Fruit fly (Drosophila melanogaster) whole organism, embryonic: ENCODE measurements around the gene Cpr65Au.

ENCODE experiments used
- Ada2b ChIP-seq: fragments of 200-800 bp; sonication (Bioruptor generic); IDR thresholded peaks from 2 replicates; pipeline ENCODE4 v1.3.6; 2022; ENCODE audit warnings: missing biosample characterization, missing genetic modification characterization
- CG10366 ChIP-seq: fragments of 200-800 bp; sonication (Bioruptor generic); IDR thresholded peaks from 2 replicates; pipeline ENCODE4 v1.3.6; 2022; ENCODE audit warnings: missing biosample characterization, missing genetic modification characterization
- CG10565 ChIP-seq: fragments of 200-800 bp; sonication (Bioruptor generic); optimal IDR thresholded peaks from 3 replicates; lab custom pipeline; 2016; ENCODE audit warnings: missing biosample characterization, mild to moderate bottlenecking, missing genetic modification characterization
- CG10979 ChIP-seq: fragments of 200-800 bp; sonication (Bioruptor generic); optimal IDR thresholded peaks from 2 replicates; lab custom pipeline; 2018; ENCODE audit warnings: missing biosample characterization, mild to moderate bottlenecking, missing genetic modification characterization, moderate library complexity
- CG12104 ChIP-seq: fragments of 200-800 bp; sonication (Bioruptor generic); optimal IDR thresholded peaks from 3 replicates; lab custom pipeline; 2016; ENCODE audit warnings: missing biosample characterization, missing genetic modification characterization
- CG14014 ChIP-seq: fragments of 200-800 bp; sonication (Bioruptor generic); IDR thresholded peaks from 2 replicates; pipeline ENCODE4 v1.3.6; 2022; ENCODE audit warnings: missing biosample characterization, missing genetic modification characterization
- CG14860 ChIP-seq: fragments of 200-800 bp; sonication (Bioruptor generic); IDR thresholded peaks from 3 replicates; pipeline ENCODE4 v1.3.6; 2022; ENCODE audit warnings: missing biosample characterization, missing genetic modification characterization; ENCODE audit not compliant: partially characterized antibody
- CG1602 ChIP-seq: fragments of 200-800 bp; sonication (Bioruptor generic); optimal IDR thresholded peaks from 3 replicates; lab custom pipeline; 2016; ENCODE audit warnings: missing biosample characterization, missing genetic modification characterization
- CG16779 ChIP-seq: fragments of 200-800 bp; sonication (Bioruptor generic); IDR thresholded peaks from 2 replicates; pipeline ENCODE4 v1.3.6; 2022; ENCODE audit warnings: missing biosample characterization, missing genetic modification characterization
- CG17385 ChIP-seq: fragments of 200-800 bp; sonication (Bioruptor generic); optimal IDR thresholded peaks from 3 replicates; lab custom pipeline; 2018; ENCODE audit warnings: missing biosample characterization, mild to moderate bottlenecking, missing genetic modification characterization
- CG2712 ChIP-seq: fragments of 200-800 bp; optimal IDR thresholded peaks from 3 replicates; lab custom pipeline; 2019; ENCODE audit warnings: missing biosample characterization, mild to moderate bottlenecking, missing genetic modification characterization, moderate library complexity
- CG3847 ChIP-seq: fragments of 200-800 bp; sonication (Bioruptor generic); IDR thresholded peaks from 2 replicates; pipeline ENCODE4 v1.3.6; 2022; ENCODE audit warnings: missing biosample characterization, missing genetic modification characterization
- CG6175 ChIP-seq: fragments of 200-800 bp; sonication (Bioruptor generic); IDR thresholded peaks from 3 replicates; pipeline ENCODE4 v1.3.6; 2022; ENCODE audit warnings: missing biosample characterization, missing genetic modification characterization
- CG6765 ChIP-seq: fragments of 200-800 bp; sonication (Bioruptor generic); optimal IDR thresholded peaks from 3 replicates; lab custom pipeline; 2017; ENCODE audit warnings: missing biosample characterization, mild to moderate bottlenecking, missing genetic modification characterization
- CG7987 ChIP-seq: fragments of 200-800 bp; sonication (Bioruptor generic); optimal IDR thresholded peaks from 2 replicates; lab custom pipeline; 2018; ENCODE audit warnings: missing biosample characterization, mild to moderate bottlenecking, missing genetic modification characterization, moderate library complexity
- CG8388 ChIP-seq: fragments of 200-800 bp; sonication (Bioruptor generic); optimal IDR thresholded peaks from 2 replicates; lab custom pipeline; 2019; ENCODE audit warnings: missing biosample characterization, mild to moderate bottlenecking, missing genetic modification characterization, moderate library complexity
- CG8924 ChIP-seq: fragments of 200-800 bp; optimal IDR thresholded peaks from 3 replicates; lab custom pipeline; 2019; ENCODE audit warnings: missing biosample characterization, mild to moderate bottlenecking, missing genetic modification characterization, moderate library complexity
- CoRest ChIP-seq: fragments of 200-800 bp; sonication (Bioruptor generic); optimal IDR thresholded peaks from 3 replicates; lab custom pipeline; 2018; ENCODE audit warnings: missing biosample characterization, mild to moderate bottlenecking, missing genetic modification characterization, moderate library complexity
- CrebB ChIP-seq: fragments of 200-800 bp; sonication (Bioruptor generic); optimal IDR thresholded peaks from 3 replicates; lab custom pipeline; 2018; ENCODE audit warnings: missing biosample characterization, mild to moderate bottlenecking, missing genetic modification characterization
- Dp ChIP-seq: fragments of 200-800 bp; sonication (Bioruptor generic); optimal IDR thresholded peaks from 2 replicates; lab custom pipeline; 2018; ENCODE audit warnings: missing biosample characterization, mild to moderate bottlenecking, missing genetic modification characterization, moderate library complexity
- Dref ChIP-seq: fragments of 200-800 bp; sonication (Bioruptor generic); IDR thresholded peaks from 2 replicates; pipeline ENCODE4 v1.3.6; 2022; ENCODE audit warnings: missing biosample characterization, missing genetic modification characterization
- Hr78 ChIP-seq, 2 experiments: fragments of 200-800 bp in 1 of 2; fragments of >200 bp in 1 of 2; sonication (Bioruptor generic) in 1 of 2; optimal IDR thresholded peaks; 2 replicates each; lab custom pipeline; 2017 to 2019; ENCODE audit warnings: missing biosample characterization in 2 of 2, missing genetic modification characterization in 2 of 2, mild to moderate bottlenecking in 1 of 2, moderate library complexity in 1 of 2
- Meics ChIP-seq: fragments of 200-800 bp; sonication (Bioruptor generic); optimal IDR thresholded peaks from 2 replicates; lab custom pipeline; 2017; ENCODE audit warnings: missing biosample characterization, mild to moderate bottlenecking, missing genetic modification characterization
- Mes4 ChIP-seq: fragments of 200-800 bp; sonication (Bioruptor generic); optimal IDR thresholded peaks from 2 replicates; lab custom pipeline; 2016; ENCODE audit warnings: missing biosample characterization, missing genetic modification characterization
- Mrtf ChIP-seq: fragments of 200-800 bp; sonication (Bioruptor generic); IDR thresholded peaks from 3 replicates; pipeline ENCODE4 v1.3.6; 2022; ENCODE audit warnings: missing biosample characterization, missing genetic modification characterization
- NC2β ChIP-seq: fragments of 200-800 bp; sonication (Bioruptor generic); optimal IDR thresholded peaks from 2 replicates; lab custom pipeline; 2016; ENCODE audit warnings: missing biosample characterization, missing genetic modification characterization
- Nf-YA ChIP-seq: fragments of 200-800 bp; sonication (Bioruptor generic); IDR thresholded peaks from 2 replicates; pipeline ENCODE4 v1.3.6; 2022; ENCODE audit warnings: missing biosample characterization, missing genetic modification characterization
- Oaz ChIP-seq: fragments of 200-800 bp; sonication (Bioruptor generic); IDR thresholded peaks from 2 replicates; pipeline ENCODE4 v1.3.6; 2022; ENCODE audit warnings: missing biosample characterization, missing genetic modification characterization
- Vsx1 ChIP-seq: fragments of 200-800 bp; sonication (Bioruptor generic); optimal IDR thresholded peaks from 2 replicates; lab custom pipeline; 2017; ENCODE audit warnings: missing biosample characterization, mild to moderate bottlenecking, missing genetic modification characterization, missing genetic modification reagents
- bab2 ChIP-seq: fragments of 200-800 bp; sonication (Bioruptor generic); optimal IDR thresholded peaks from 2 replicates; lab custom pipeline; 2016; ENCODE audit warnings: missing biosample characterization, missing genetic modification characterization
- bowl ChIP-seq: fragments of 200-800 bp; sonication (Bioruptor generic); IDR thresholded peaks from 2 replicates; pipeline ENCODE4 v1.3.6; 2022; ENCODE audit warnings: missing biosample characterization, missing genetic modification characterization
- br ChIP-seq: fragments of >200 bp; optimal IDR thresholded peaks from 2 replicates; lab custom pipeline; 2017
- cg ChIP-seq: fragments of 200-800 bp; sonication (Bioruptor generic); optimal IDR thresholded peaks from 3 replicates; lab custom pipeline; 2019; ENCODE audit warnings: missing biosample characterization, mild to moderate bottlenecking, missing genetic modification characterization, moderate library complexity
- da ChIP-seq: fragments of 200-800 bp; sonication (Bioruptor generic); optimal IDR thresholded peaks from 2 replicates; lab custom pipeline; 2016; ENCODE audit warnings: missing biosample characterization, missing genetic modification characterization
- en ChIP-seq: fragments of 200-800 bp; sonication (Bioruptor generic); optimal IDR thresholded peaks from 2 replicates; lab custom pipeline; 2016; ENCODE audit warnings: missing biosample characterization, missing genetic modification characterization
- exex ChIP-seq: fragments of 200-800 bp; sonication (Bioruptor generic); optimal IDR thresholded peaks from 4 replicates; lab custom pipeline; 2018; ENCODE audit warnings: missing biosample characterization, mild to moderate bottlenecking, missing genetic modification characterization, moderate library complexity
- eyg ChIP-seq: fragments of 200-800 bp; sonication (Bioruptor generic); optimal IDR thresholded peaks from 3 replicates; lab custom pipeline; 2016; ENCODE audit warnings: missing biosample characterization, missing genetic modification characterization
- hb ChIP-seq: fragments of 200-800 bp; sonication (Bioruptor generic); IDR thresholded peaks from 3 replicates; pipeline ENCODE4 v1.3.6; 2022; ENCODE audit warnings: missing biosample characterization, missing genetic modification characterization; ENCODE audit not compliant: partially characterized antibody
- hth ChIP-seq: fragments of >200 bp; optimal IDR thresholded peaks from 2 replicates; lab custom pipeline; 2017; ENCODE audit warnings: inconsistent platforms
- ken ChIP-seq: fragments of 200-800 bp; sonication (Bioruptor generic); IDR thresholded peaks from 3 replicates; pipeline ENCODE4 v1.3.6; 2022; ENCODE audit warnings: missing biosample characterization, missing genetic modification characterization
- lola ChIP-seq, 3 experiments: fragments of >200 bp in 2 of 3; fragments of 200-800 bp in 1 of 3; sonication (Bioruptor generic) in 1 of 3; optimal IDR thresholded peaks; 2 replicates each; lab custom pipeline; 2017 to 2019; ENCODE audit warnings: missing biosample characterization in 3 of 3, missing genetic modification characterization in 3 of 3, mild to moderate bottlenecking in 1 of 3, moderate library complexity in 1 of 3
- mam ChIP-seq: fragments of 200-800 bp; sonication (Bioruptor generic); optimal IDR thresholded peaks from 3 replicates; lab custom pipeline; 2016; ENCODE audit warnings: missing biosample characterization, missing genetic modification characterization
- mld ChIP-seq: fragments of 200-800 bp; sonication (Bioruptor generic); IDR thresholded peaks from 3 replicates; pipeline ENCODE4 v1.3.6; 2022; ENCODE audit warnings: missing biosample characterization, missing genetic modification characterization; ENCODE audit not compliant: partially characterized antibody
- peb ChIP-seq: fragments of 200-800 bp; sonication (Bioruptor generic); IDR thresholded peaks from 2 replicates; pipeline ENCODE4 v1.3.6; 2022; ENCODE audit warnings: missing biosample characterization, missing genetic modification characterization
- pfk ChIP-seq: fragments of 200-800 bp; sonication (Bioruptor generic); optimal IDR thresholded peaks from 2 replicates; lab custom pipeline; 2018; ENCODE audit warnings: missing biosample characterization, mild to moderate bottlenecking, missing genetic modification characterization, moderate library complexity
- pnt ChIP-seq: fragments of 200-800 bp; sonication (Bioruptor generic); optimal IDR thresholded peaks from 3 replicates; lab custom pipeline; 2016; ENCODE audit warnings: missing biosample characterization, missing genetic modification characterization
- psq ChIP-seq: fragments of 200-800 bp; sonication (Bioruptor generic); optimal IDR thresholded peaks from 2 replicates; lab custom pipeline; 2017; ENCODE audit warnings: missing biosample characterization, missing genetic modification characterization
- ranshi ChIP-seq: fragments of 200-800 bp; sonication (Bioruptor generic); IDR thresholded peaks from 2 replicates; pipeline ENCODE4 v1.3.6; 2022; ENCODE audit warnings: missing biosample characterization, missing genetic modification characterization
- row ChIP-seq: fragments of 200-800 bp; sonication (Bioruptor generic); IDR thresholded peaks from 3 replicates; pipeline ENCODE4 v1.3.6; 2022; ENCODE audit warnings: missing biosample characterization, missing genetic modification characterization
- tx ChIP-seq: fragments of 200-800 bp; sonication (Bioruptor generic); optimal IDR thresholded peaks from 2 replicates; lab custom pipeline; 2016; ENCODE audit warnings: missing biosample characterization, missing genetic modification characterization
- z ChIP-seq: fragments of 200-800 bp; sonication (Bioruptor generic); IDR thresholded peaks from 3 replicates; pipeline ENCODE4 v1.3.6; 2022; ENCODE audit warnings: missing biosample characterization, missing genetic modification characterization

Gene Cpr65Au

dm6 chr3L:6094697-6095096, 37.2 kb downstream of the Cpr65Au start, which contains the start of the genes CG10467 and loj:
TSS of gene CG10467 (minus strand) at chr3L:6094747.
TSS of gene loj (plus strand) at chr3L:6094987.
- TF ChIP-seq en (GFP tag; lab: Kevin White, UChicago) (peak; percentile 44), ken (GFP tag; lab: Robert Waterston, UW) (peak; percentile 97), CG2712 (peak; percentile 95), Vsx1 (GFP tag; lab: Kevin White, UChicago) (peak; percentile 73), pfk (GFP tag; lab: Kevin White, UChicago) (peak; percentile 8), CG1602 (GFP tag; lab: Kevin White, UChicago) (peak; percentile 98), hb (GFP tag; lab: Robert Waterston, UW) (peak; percentile 46), CG7987 (peak; percentile 73), exex (peak; percentile 81), Hr78 (GFP tag; optimal IDR thresholded peaks at IDR 0.05; lab: Kevin White, UChicago) (no peak), CG16779 (GFP tag; lab: Robert Waterston, UW) (peak; percentile 88), CG17385 (GFP tag; lab: Kevin White, UChicago) (peak; percentile 85), Ada2b (GFP tag; lab: Robert Waterston, UW) (peak; percentile 94), tx (GFP tag; lab: Kevin White, UChicago) (peak; percentile 80), Mrtf (GFP tag; lab: Robert Waterston, UW) (peak; percentile 96), mam (GFP tag; lab: Kevin White, UChicago) (peak; percentile 93), CG6765 (GFP tag; lab: Kevin White, UChicago) (peak; percentile 74), Dref (GFP tag; lab: Robert Waterston, UW) (peak; percentile 47), CG12104 (GFP tag; lab: Kevin White, UChicago) (peak; percentile 93), row (GFP tag; lab: Robert Waterston, UW) (peak; percentile 98), cg (GFP tag; lab: Kevin White, UChicago) (no peak), Oaz (GFP tag; lab: Robert Waterston, UW) (peak; percentile 91), bab2 (peak; percentile 88), CG14860 (GFP tag; lab: Robert Waterston, UW) (peak; percentile 61; the same call in 2 of the 3 replicates), da (GFP tag; lab: Kevin White, UChicago) (peak; percentile 32), ranshi (peak; percentile 98), br (no peak), CrebB (tag; lab: Kevin White, UChicago) (peak; percentile 78), CG10565 (GFP tag; lab: Kevin White, UChicago) (peak; percentile 50), CoRest (tag; lab: Kevin White, UChicago) (peak; percentile 98), z (GFP tag; lab: Robert Waterston, UW) (peak; percentile 57; the same call in 1 of the 3 replicates), bowl (GFP tag; lab: Robert Waterston, UW) (peak; percentile 81), CG8388 (GFP tag; lab: Kevin White, UChicago) (peak; percentile 89), psq (GFP tag; lab: Kevin White, UChicago) (peak; percentile 91), CG3847 (GFP tag; lab: Robert Waterston, UW) (peak; percentile 98), CG14014 (peak; percentile 97), mld (GFP tag; lab: Robert Waterston, UW) (no peak), CG10979 (tag; lab: Kevin White, UChicago) (peak; percentile 94), Mes4 (GFP tag; lab: Kevin White, UChicago) (peak; percentile 28), peb (GFP tag; lab: Robert Waterston, UW) (peak; percentile 92), Meics (GFP tag; lab: Kevin White, UChicago) (peak; percentile 92), eyg (GFP tag; lab: Kevin White, UChicago) (no peak), CG6175 (GFP tag; lab: Robert Waterston, UW) (peak; percentile 91), CG8924 (tag; lab: Kevin White, UChicago) (peak; percentile 96), lola (GFP tag; optimal IDR thresholded peaks at IDR 0.05; lab: Kevin White, UChicago) (peak in 1 of 3 experiments; percentile 97), Nf-YA (GFP tag; lab: Robert Waterston, UW) (peak; percentile 87), CG10366 (GFP tag; lab: Robert Waterston, UW) (peak; percentile 97), pnt (GFP tag; lab: Kevin White, UChicago) (peak; percentile 82), NC2β (GFP tag; lab: Kevin White, UChicago) (peak; percentile 65), hth (lab: Kevin White, UChicago) (no peak), Dp (GFP tag; lab: Kevin White, UChicago) (peak; percentile 72)
